Worm (Caenorhabditis elegans): Measurements from ENCODE around the gene fard-1.

ce11 chrX:2945950-2946349 lies 12.8 kb downstream of the fard-1 start:
- TF ChIP-seq pha-4 (GFP tag; IDR thresholded peaks at IDR 0.05) (no peak), pha-4 (tag; optimal IDR thresholded peaks at IDR 0.05) (no peak), dpl-1 (GFP tag; optimal IDR thresholded peaks at IDR 0.05) (no peak), ces-1 (GFP tag; optimal IDR thresholded peaks at IDR 0.05) (no peak), aly-2 (tag; optimal IDR thresholded peaks at IDR 0.05) (no peak), zag-1 (tag; optimal IDR thresholded peaks at IDR 0.05) (no peak), F26F4.8 (GFP tag; conservative IDR thresholded peaks at IDR 0.05) (no peak), mdl-1 (tag; optimal IDR thresholded peaks at IDR 0.05) (no peak), fos-1 (tag; optimal IDR thresholded peaks at IDR 0.05) (no peak), ama-1 (optimal IDR thresholded peaks at IDR 0.05) (no peak), snpc-4 (tag; optimal IDR thresholded peaks at IDR 0.05) (no peak), spr-1 (tag; optimal IDR thresholded peaks at IDR 0.05) (no peak), nhr-28 (tag; optimal IDR thresholded peaks at IDR 0.05) (no peak), fkh-10 (GFP tag; optimal IDR thresholded peaks at IDR 0.05) (no peak)
